Worm (Caenorhabditis elegans) whole organism, early embryonic: Measurements from ENCODE around the gene ceh-39.

ENCODE experiments used
- B0310.2 ChIP-seq: sonication (generic microtip); optimal IDR thresholded peaks from 2 replicates; lab custom pipeline; 2016; ENCODE audit warnings: mild to moderate bottlenecking, missing genetic modification characterization, missing compliant biosample characterization
- F13C5.2 ChIP-seq: sonication (generic microtip); optimal IDR thresholded peaks from 2 replicates; lab custom pipeline; 2017; ENCODE audit warnings: mild to moderate bottlenecking, missing genetic modification characterization, inconsistent platforms, missing compliant biosample characterization
- aly-1 ChIP-seq: sonication (generic microtip); optimal IDR thresholded peaks from 2 replicates; lab custom pipeline; 2016; ENCODE audit warnings: missing genetic modification characterization, missing compliant biosample characterization
- ama-1 ChIP-seq: fragments of 150-350 bp; optimal IDR thresholded peaks from 2 replicates; lab custom pipeline; 2014
- ceh-13 ChIP-seq: fragments of 200-800 bp; sonication (Bioruptor generic); optimal IDR thresholded peaks from 2 replicates; lab custom pipeline; 2018; ENCODE audit warnings: mild to moderate bottlenecking, missing genetic modification characterization, missing compliant biosample characterization
- ceh-36 ChIP-seq: sonication (generic microtip); optimal IDR thresholded peaks from 2 replicates; lab custom pipeline; 2016; ENCODE audit warnings: missing genetic modification characterization, inconsistent platforms, missing compliant biosample characterization
- ets-7 ChIP-seq: sonication (generic microtip); optimal IDR thresholded peaks from 2 replicates; lab custom pipeline; 2016; ENCODE audit warnings: missing genotype, missing genetic modification characterization, missing compliant biosample characterization
- flt-1 ChIP-seq: fragments of 200-800 bp; sonication (Bioruptor generic); IDR thresholded peaks from 2 replicates; pipeline ENCODE4 v1.3.6; 2022; ENCODE audit warnings: missing genetic modification characterization, missing compliant biosample characterization
- hmbx-1 ChIP-seq: sonication (generic microtip); optimal IDR thresholded peaks from 2 replicates; lab custom pipeline; 2016; ENCODE audit warnings: mild to moderate bottlenecking, missing genetic modification characterization, missing compliant biosample characterization
- hmg-4 ChIP-seq: fragments of 200-800 bp; sonication (Bioruptor generic); optimal IDR thresholded peaks from 2 replicates; lab custom pipeline; 2018; ENCODE audit warnings: mild to moderate bottlenecking, missing genetic modification characterization, missing compliant biosample characterization
- hnd-1 ChIP-seq: sonication (generic microtip); optimal IDR thresholded peaks from 2 replicates; lab custom pipeline; 2016; ENCODE audit warnings: missing genetic modification characterization, missing compliant biosample characterization
- pes-1 ChIP-seq: fragments of 200-800 bp; sonication (Bioruptor generic); IDR thresholded peaks from 2 replicates; pipeline ENCODE4 v1.3.6; 2022; ENCODE audit warnings: missing genetic modification reagents, missing genetic modification characterization, missing compliant biosample characterization
- scrt-1 ChIP-seq: fragments of 200-800 bp; sonication (Bioruptor generic); IDR thresholded peaks from 2 replicates; pipeline ENCODE4 v1.3.6; 2022; ENCODE audit warnings: missing genetic modification characterization, missing compliant biosample characterization
- sea-1 ChIP-seq: fragments of 200-800 bp; sonication (Bioruptor generic); conservative IDR thresholded peaks from 2 replicates; pipeline ENCODE4 v1.3.6; 2022; ENCODE audit warnings: missing genetic modification characterization, missing compliant biosample characterization
- tbx-11 ChIP-seq: fragments of 200-800 bp; sonication (Bioruptor generic); IDR thresholded peaks from 2 replicates; pipeline ENCODE4 v1.3.6; 2022; ENCODE audit warnings: missing genetic modification characterization, missing compliant biosample characterization
- tbx-37 ChIP-seq: fragments of 200-800 bp; sonication (Bioruptor generic); conservative IDR thresholded peaks from 2 replicates; pipeline ENCODE4 v1.3.6; 2022; ENCODE audit warnings: missing genetic modification reagents, missing genetic modification characterization, missing compliant biosample characterization
- tra-4 ChIP-seq: sonication (generic microtip); optimal IDR thresholded peaks from 2 replicates; lab custom pipeline; 2017; ENCODE audit warnings: missing genetic modification characterization, missing compliant biosample characterization

Gene ceh-39

ce11 chrX:1856160-1856559, at the start of gene ceh-39:
Gene ceh-39, minus strand, starts transcription at chrX:1856172.
- TF ChIP-seq hmg-4 (GFP tag; lab: Kevin White, UChicago), result peak; percentile 76
- TF ChIP-seq ceh-36 (tag; lab: Kevin White, UChicago), result peak; percentile 29
- no peak for TF ChIP-seq pes-1 (GFP tag; lab: Robert Waterston, UW)
- peak; percentile 41 for TF ChIP-seq aly-1 (tag; lab: Kevin White, UChicago)
- TF ChIP-seq ama-1 (lab: Kevin White, UChicago), result no peak
- TF ChIP-seq hnd-1 (tag; lab: Kevin White, UChicago), result no peak
- no peak for TF ChIP-seq tbx-37 (GFP tag; lab: Robert Waterston, UW)
- peak; percentile 33 for TF ChIP-seq F13C5.2
- TF ChIP-seq flt-1, result 0 out of 2 replicates have a peak, but pooled peaks have one; percentile 10
- no peak for TF ChIP-seq tbx-11 (GFP tag; lab: Robert Waterston, UW)
- no peak for TF ChIP-seq ets-7 (tag; lab: Kevin White, UChicago)
- no peak for TF ChIP-seq tra-4
- TF ChIP-seq scrt-1 (GFP tag; lab: Robert Waterston, UW), result no peak
- TF ChIP-seq sea-1, result no peak; the same call in 1 of the 2 replicates

- TF ChIP-seq scrt-1 (GFP tag; lab: Robert Waterston, UW) (no peak), tbx-11 (GFP tag; lab: Robert Waterston, UW) (no peak), F13C5.2 (no peak), tbx-37 (GFP tag; lab: Robert Waterston, UW) (no peak), sea-1 (no peak), ceh-36 (tag; lab: Kevin White, UChicago) (no peak), flt-1 (no peak), ets-7 (tag; lab: Kevin White, UChicago) (no peak), ceh-13 (no peak), hmbx-1 (tag; lab: Kevin White, UChicago) (no peak), tra-4 (no peak), ama-1 (lab: Kevin White, UChicago) (no peak), B0310.2 (tag; lab: Kevin White, UChicago) (no peak), aly-1 (tag; lab: Kevin White, UChicago) (no peak), pes-1 (GFP tag; lab: Robert Waterston, UW) (no peak), hmg-4 (GFP tag; lab: Kevin White, UChicago) (no peak), hnd-1 (tag; lab: Kevin White, UChicago) (no peak)
These were observed 45.5 kb upstream of the ceh-39 start for ce11 chrX:1901480-1901879.

- TF ChIP-seq ceh-13 (no peak), sea-1 (no peak), tbx-11 (GFP tag; lab: Robert Waterston, UW) (no peak), F13C5.2 (no peak), hnd-1 (tag; lab: Kevin White, UChicago) (no peak), scrt-1 (GFP tag; lab: Robert Waterston, UW) (no peak), pes-1 (GFP tag; lab: Robert Waterston, UW) (no peak), ama-1 (lab: Kevin White, UChicago) (no peak), hmbx-1 (tag; lab: Kevin White, UChicago) (no peak), ets-7 (tag; lab: Kevin White, UChicago) (no peak), B0310.2 (tag; lab: Kevin White, UChicago) (no peak)
These were observed 41.3 kb upstream of the ceh-39 start, which contains the start of gene B0294.1 for ce11 chrX:1897243-1897642. Gene B0294.1, minus strand, starts transcription at chrX:1897343.

- no peak for TF ChIP-seq flt-1
- no peak for TF ChIP-seq B0310.2 (tag; lab: Kevin White, UChicago)
- TF ChIP-seq ceh-36 (tag; lab: Kevin White, UChicago), result no peak
- TF ChIP-seq hnd-1 (tag; lab: Kevin White, UChicago), result no peak
- TF ChIP-seq pes-1 (GFP tag; lab: Robert Waterston, UW), result no peak
- TF ChIP-seq ets-7 (tag; lab: Kevin White, UChicago), result no peak
- no peak for TF ChIP-seq ama-1 (lab: Kevin White, UChicago)
- TF ChIP-seq tbx-37 (GFP tag; lab: Robert Waterston, UW), result no peak
- no peak for TF ChIP-seq hmbx-1 (tag; lab: Kevin White, UChicago)
- no peak for TF ChIP-seq F13C5.2
- TF ChIP-seq sea-1, result no peak
- TF ChIP-seq aly-1 (tag; lab: Kevin White, UChicago), result no peak
These were observed 35.9 kb upstream of the ceh-39 start, which contains the start of gene B0294.3 for ce11 chrX:1891887-1892286. Gene B0294.3, plus strand, starts transcription at chrX:1892187.

- no peak for TF ChIP-seq ceh-13
- TF ChIP-seq aly-1 (tag; lab: Kevin White, UChicago), result no peak
- no peak for TF ChIP-seq tbx-37 (GFP tag; lab: Robert Waterston, UW)
- TF ChIP-seq F13C5.2, result no peak
- TF ChIP-seq ets-7 (tag; lab: Kevin White, UChicago), result no peak
These were observed 34.8 kb upstream of the ceh-39 start for ce11 chrX:1890817-1891216.

ce11 chrX:1888445-1889035, 32.6 kb upstream of the ceh-39 start:
- TF ChIP-seq pes-1 (GFP tag; lab: Robert Waterston, UW), result 0 out of 2 replicates have a peak, but pooled peaks have one; percentile 7
- TF ChIP-seq tbx-37 (GFP tag; lab: Robert Waterston, UW), result no peak

ce11 chrX:1880665-1881064, 24.7 kb upstream of the ceh-39 start:
- TF ChIP-seq hnd-1 (tag; lab: Kevin White, UChicago), result peak; percentile 81
- no peak for TF ChIP-seq ama-1 (lab: Kevin White, UChicago)
- TF ChIP-seq hmg-4 (GFP tag; lab: Kevin White, UChicago), result peak; percentile 91
- peak; percentile 81 for TF ChIP-seq tbx-37 (GFP tag; lab: Robert Waterston, UW)
- TF ChIP-seq flt-1, result peak; percentile 94
- TF ChIP-seq scrt-1 (GFP tag; lab: Robert Waterston, UW), result peak; percentile 88
- peak; percentile 93 for TF ChIP-seq pes-1 (GFP tag; lab: Robert Waterston, UW)
- TF ChIP-seq aly-1 (tag; lab: Kevin White, UChicago), result peak; percentile 83
- peak; percentile 85 for TF ChIP-seq sea-1
- TF ChIP-seq F13C5.2, result peak; percentile 89
- peak; percentile 53 for TF ChIP-seq B0310.2 (tag; lab: Kevin White, UChicago)
- peak; percentile 76 for TF ChIP-seq ceh-13
- TF ChIP-seq tbx-11 (GFP tag; lab: Robert Waterston, UW), result peak; percentile 91
- peak; percentile 52 for TF ChIP-seq ets-7 (tag; lab: Kevin White, UChicago)
- TF ChIP-seq tra-4, result no peak
- TF ChIP-seq ceh-36 (tag; lab: Kevin White, UChicago), result peak; percentile 83
- peak; percentile 51 for TF ChIP-seq hmbx-1 (tag; lab: Kevin White, UChicago)
